Fruit fly (Drosophila melanogaster): ENCODE measurements around the gene Elys.

Elys gene

DNA sequence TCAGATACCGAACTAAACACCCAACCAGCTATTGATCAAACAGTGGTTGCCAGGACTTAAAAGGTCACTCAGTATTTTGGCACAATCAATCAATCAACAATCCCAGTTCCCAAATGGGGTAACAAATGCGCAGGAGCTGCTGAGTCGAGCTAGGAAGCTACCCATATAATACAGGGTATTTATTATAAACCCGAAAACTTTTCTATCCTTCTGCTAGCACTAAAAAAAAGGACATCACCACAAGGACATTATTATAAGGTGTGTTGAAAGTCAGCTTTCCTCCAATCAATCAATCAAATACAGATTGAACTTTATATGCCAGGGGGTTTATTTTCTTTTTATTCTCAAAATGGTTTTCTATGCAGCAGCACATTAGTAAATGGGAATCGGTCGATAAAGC lies 31.0 kb upstream of the Elys start, which contains the start of gene CG14221:
Gene CG14221, minus strand, starts transcription at position 101 of the 400 bp plus-strand sequence.
- TF ChIP-seq CG8478 (optimal IDR thresholded peaks at IDR 0.05) (no peak), psq (optimal IDR thresholded peaks at IDR 0.05) (no peak), Dll (optimal IDR thresholded peaks at IDR 0.05) (no peak), EcR (GFP tag; optimal IDR thresholded peaks at IDR 0.05) (no peak)

- TF ChIP-seq CG8478 (optimal IDR thresholded peaks at IDR 0.05) (no peak), EcR (GFP tag; optimal IDR thresholded peaks at IDR 0.05) (no peak), pan (optimal IDR thresholded peaks at IDR 0.05) (no peak), psq (optimal IDR thresholded peaks at IDR 0.05) (no peak), Dll (optimal IDR thresholded peaks at IDR 0.05) (no peak), usp (GFP tag; optimal IDR thresholded peaks at IDR 0.05) (no peak)
Measured at dm6 chrX:19622924-19623323, 29.2 kb upstream of the Elys start, which contains the start of the genes Naa20A and MKP-4. Gene Naa20A, minus strand, starts transcription at chrX:19623074. Gene MKP-4, plus strand, starts transcription at chrX:19623114.

DNA sequence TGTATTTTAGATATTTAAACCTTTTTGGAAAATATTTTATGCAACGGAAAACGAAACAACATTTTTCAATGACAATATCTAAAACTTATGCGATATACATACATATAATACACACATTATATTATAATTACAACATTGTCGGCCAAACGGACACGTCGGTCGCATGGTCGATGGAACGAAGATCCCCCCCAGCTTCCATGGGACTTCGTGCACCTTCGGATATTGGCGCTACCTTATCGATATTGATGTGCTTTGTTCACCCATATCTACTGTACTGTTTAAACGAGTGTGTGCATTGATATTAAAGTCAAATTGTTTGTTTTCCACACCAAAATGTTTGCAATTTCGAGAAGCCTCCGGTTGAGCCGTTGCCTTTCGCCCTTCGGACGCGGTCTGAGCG lies 26.7 kb upstream of the Elys start, which contains the start of gene CG14212:
Gene CG14212, plus strand, starts transcription at position 301 of the 400 bp plus-strand sequence.
- TF ChIP-seq Dll (optimal IDR thresholded peaks at IDR 0.05): no peak
- no peak for TF ChIP-seq usp (GFP tag; optimal IDR thresholded peaks at IDR 0.05)

DNA sequence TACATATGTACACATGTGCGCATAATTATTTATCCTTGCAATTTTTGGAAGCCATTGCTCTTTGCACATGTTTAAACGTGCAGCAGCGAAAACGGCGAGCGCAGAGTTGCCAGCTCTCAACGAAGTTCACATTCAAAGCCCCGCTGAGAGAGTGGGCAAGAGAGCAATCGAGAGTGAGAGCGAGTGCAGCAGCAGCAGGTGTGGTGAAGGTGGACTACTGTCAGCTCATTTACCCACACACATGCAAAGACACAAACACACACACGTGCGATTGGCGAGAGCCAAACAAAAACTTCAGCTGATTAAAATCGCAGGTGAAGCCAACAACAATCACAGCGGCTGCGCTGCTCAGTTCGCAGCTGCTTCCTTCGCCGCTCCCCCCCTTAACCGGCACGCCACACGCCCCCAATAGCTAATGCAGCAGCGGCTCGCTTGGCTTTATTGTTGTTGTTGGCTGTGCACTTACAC lies 20.7 kb upstream of the Elys start:
- TF ChIP-seq psq (optimal IDR thresholded peaks at IDR 0.05) (no peak), Dll (optimal IDR thresholded peaks at IDR 0.05) (peak; percentile 81)

DNA sequence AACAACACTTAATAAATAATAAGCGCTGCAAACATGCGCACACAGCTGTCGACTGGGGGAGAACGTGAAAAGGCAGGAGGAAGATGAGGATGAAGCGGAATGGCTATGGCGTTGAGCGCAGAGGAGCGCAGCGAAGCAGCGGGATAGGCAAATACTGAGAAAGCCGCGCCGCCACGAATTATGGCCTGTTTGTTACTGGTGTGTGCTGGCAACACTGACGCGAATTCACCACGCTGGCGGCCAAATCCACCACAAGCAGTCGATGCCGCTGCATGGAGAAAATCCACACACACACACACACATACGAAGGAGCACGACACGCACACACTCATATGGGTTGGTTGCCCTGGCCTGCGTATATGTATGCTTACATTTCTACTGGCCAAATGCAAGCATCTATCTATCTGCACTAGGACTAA lies 15.1 kb upstream of the Elys start:
- TF ChIP-seq Dll (optimal IDR thresholded peaks at IDR 0.05) (peak; percentile 8), psq (optimal IDR thresholded peaks at IDR 0.05) (no peak), CG8478 (optimal IDR thresholded peaks at IDR 0.05) (no peak), pan (optimal IDR thresholded peaks at IDR 0.05) (no peak), usp (GFP tag; optimal IDR thresholded peaks at IDR 0.05) (no peak), EcR (GFP tag; optimal IDR thresholded peaks at IDR 0.05) (no peak)

dm6 chrX:19637434-19638327 lies 14.4 kb upstream of the Elys start:
- TF ChIP-seq psq (optimal IDR thresholded peaks at IDR 0.05) (no peak), CG8478 (optimal IDR thresholded peaks at IDR 0.05) (peak; percentile 73)

DNA sequence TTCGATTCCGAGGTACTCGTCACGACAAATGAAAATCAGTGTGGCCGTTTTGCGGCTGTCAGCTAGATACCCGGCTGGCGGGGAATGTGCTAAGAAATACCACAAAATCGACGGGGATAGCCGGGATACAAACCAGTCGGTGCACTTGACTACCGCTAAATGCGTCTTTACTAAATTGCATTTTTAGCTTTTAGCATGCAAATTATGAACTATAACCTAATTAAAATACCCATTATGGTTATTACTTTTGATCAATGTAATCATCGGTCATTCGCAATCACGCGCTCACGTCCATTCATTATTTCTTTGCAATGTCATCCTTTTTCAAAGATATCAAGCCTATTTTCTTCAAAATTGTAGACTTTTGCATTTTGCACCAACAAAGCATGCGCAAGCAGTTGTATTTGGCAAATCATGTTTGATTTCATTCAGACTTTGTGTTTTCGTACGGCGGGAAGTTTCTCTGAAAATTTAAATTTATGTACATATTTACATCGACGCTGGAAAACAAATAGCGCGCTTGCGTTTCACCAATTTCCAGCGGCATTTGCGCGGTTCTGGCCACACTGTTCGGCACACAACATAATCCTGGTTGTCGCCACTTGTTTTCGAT lies 13.7 kb upstream of the Elys start, which contains the start of gene Rcd-1:
Gene Rcd-1, plus strand, starts transcription at position 440 of the 613 bp plus-strand sequence.
- TF ChIP-seq Dll (optimal IDR thresholded peaks at IDR 0.05) (no peak), psq (optimal IDR thresholded peaks at IDR 0.05) (no peak), EcR (GFP tag; optimal IDR thresholded peaks at IDR 0.05) (no peak), pan (optimal IDR thresholded peaks at IDR 0.05) (no peak), CG8478 (optimal IDR thresholded peaks at IDR 0.05) (no peak), usp (GFP tag; optimal IDR thresholded peaks at IDR 0.05) (no peak)

DNA sequence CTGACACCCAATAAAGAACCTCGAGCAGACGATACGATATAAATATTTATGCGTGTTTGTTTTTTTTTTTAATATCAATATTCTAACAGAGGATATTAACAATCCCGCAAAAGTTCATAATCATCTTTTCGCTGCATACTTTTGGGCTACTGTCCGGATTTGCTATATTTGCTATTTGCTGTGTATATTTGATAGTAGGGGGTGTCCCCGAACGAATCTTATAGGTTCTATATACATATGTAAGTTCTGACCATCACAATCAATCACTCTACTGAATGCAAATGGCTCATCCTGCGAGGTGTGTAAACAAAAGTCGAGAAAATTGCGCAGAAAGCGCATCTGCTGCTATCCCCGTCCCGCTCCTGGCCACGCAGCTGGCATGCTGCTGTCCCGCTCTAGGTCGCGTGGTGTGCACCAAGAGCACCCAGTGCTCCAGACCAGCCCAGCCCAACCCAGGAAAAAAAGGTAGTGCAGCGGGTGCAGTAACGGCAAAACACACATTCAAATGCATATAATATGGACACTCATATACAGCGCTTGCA lies 11.3 kb upstream of the Elys start:
- TF ChIP-seq EcR (GFP tag; optimal IDR thresholded peaks at IDR 0.05) (no peak), pan (optimal IDR thresholded peaks at IDR 0.05) (no peak), CG8478 (optimal IDR thresholded peaks at IDR 0.05) (peak; percentile 54)

DNA sequence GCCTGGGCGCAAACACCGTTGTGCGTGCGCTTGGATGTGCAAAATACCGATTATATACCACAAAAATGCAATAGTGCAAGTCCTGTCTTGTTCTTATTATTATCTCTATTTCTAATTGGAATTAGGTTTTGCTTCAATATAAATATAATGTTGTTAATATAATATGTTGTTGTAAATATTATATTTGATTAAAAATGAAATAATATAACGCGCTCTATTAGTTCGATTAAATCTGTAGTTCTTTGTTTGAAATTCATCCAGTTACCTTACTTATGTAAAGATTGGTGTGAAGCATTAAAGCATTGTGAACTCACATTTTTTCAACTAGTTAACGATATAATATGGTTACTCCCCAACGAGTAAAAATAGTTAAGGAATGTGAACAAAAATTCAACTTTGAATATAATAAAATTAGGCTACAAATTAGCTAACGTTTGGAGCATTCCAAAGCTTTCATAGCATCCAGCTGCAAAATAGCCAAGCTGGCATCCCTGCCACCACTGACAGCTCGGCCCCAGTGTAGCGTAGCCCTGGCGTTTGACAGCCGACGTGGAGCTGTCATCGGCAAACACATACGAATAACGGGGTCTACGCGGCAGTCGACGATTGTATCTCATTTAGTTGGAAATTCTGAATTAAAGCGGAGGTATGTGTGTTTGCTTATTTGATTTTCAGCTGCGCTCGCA lies 9.1 kb upstream of the Elys start, which contains the start of the genes CG12237 and Sec61gamma:
Gene CG12237, minus strand, starts transcription at position 51 of the 686 bp plus-strand sequence.
Gene Sec61gamma, plus strand, starts transcription at position 509 of the 686 bp plus-strand sequence.
- TF ChIP-seq Dll (optimal IDR thresholded peaks at IDR 0.05) (no peak), usp (GFP tag; optimal IDR thresholded peaks at IDR 0.05) (no peak), CG8478 (optimal IDR thresholded peaks at IDR 0.05) (no peak), EcR (GFP tag; optimal IDR thresholded peaks at IDR 0.05) (no peak), pan (optimal IDR thresholded peaks at IDR 0.05) (no peak), psq (optimal IDR thresholded peaks at IDR 0.05) (no peak)

- no peak for TF ChIP-seq usp (GFP tag; optimal IDR thresholded peaks at IDR 0.05)
- TF ChIP-seq Dll (optimal IDR thresholded peaks at IDR 0.05): no peak
Measured at dm6 chrX:19645873-19646541, 6.1 kb upstream of the Elys start, which contains the start of gene Arp10. Gene Arp10, minus strand, starts transcription at chrX:19646176.

- TF ChIP-seq usp (GFP tag; optimal IDR thresholded peaks at IDR 0.05) (no peak), Dll (optimal IDR thresholded peaks at IDR 0.05) (peak; percentile 53)
Measured at dm6 chrX:19662583-19663195, 10.6 kb downstream of the Elys start.

Measured in whole organism.